Worm (Caenorhabditis elegans) whole organism, L3 larva: ENCODE results near the gene E02H1.5.

ENCODE experiments used
- ceh-82 ChIP-seq: fragments of 150-350 bp; optimal IDR thresholded peaks from 2 replicates; lab custom pipeline; 2014; ENCODE audit warnings: missing biosample characterization, missing genetic modification characterization
- fkh-2 ChIP-seq: fragments of 150-350 bp; optimal IDR thresholded peaks from 2 replicates; lab custom pipeline; 2014; ENCODE audit warnings: missing biosample characterization, missing genetic modification reagents, missing genetic modification characterization
- mdl-1 ChIP-seq: fragments of 150-350 bp; optimal IDR thresholded peaks from 2 replicates; lab custom pipeline; 2014; ENCODE audit warnings: missing biosample characterization, missing genetic modification characterization
- nfya-1 ChIP-seq: sonication (generic microtip); optimal IDR thresholded peaks from 2 replicates; lab custom pipeline; 2017; ENCODE audit warnings: missing genetic modification characterization, mild to moderate bottlenecking, missing compliant biosample characterization, antibody characterized with exemption, moderate library complexity; ENCODE audit not compliant: insufficient read depth
- nhr-237 ChIP-seq: fragments of 150-350 bp; optimal IDR thresholded peaks from 2 replicates; lab custom pipeline; 2014; ENCODE audit warnings: missing biosample characterization, missing genetic modification characterization
- nhr-28 ChIP-seq: fragments of 150-350 bp; optimal IDR thresholded peaks from 2 replicates; lab custom pipeline; 2014; ENCODE audit warnings: missing biosample characterization, missing genetic modification characterization

E02H1.5 gene

DNA sequence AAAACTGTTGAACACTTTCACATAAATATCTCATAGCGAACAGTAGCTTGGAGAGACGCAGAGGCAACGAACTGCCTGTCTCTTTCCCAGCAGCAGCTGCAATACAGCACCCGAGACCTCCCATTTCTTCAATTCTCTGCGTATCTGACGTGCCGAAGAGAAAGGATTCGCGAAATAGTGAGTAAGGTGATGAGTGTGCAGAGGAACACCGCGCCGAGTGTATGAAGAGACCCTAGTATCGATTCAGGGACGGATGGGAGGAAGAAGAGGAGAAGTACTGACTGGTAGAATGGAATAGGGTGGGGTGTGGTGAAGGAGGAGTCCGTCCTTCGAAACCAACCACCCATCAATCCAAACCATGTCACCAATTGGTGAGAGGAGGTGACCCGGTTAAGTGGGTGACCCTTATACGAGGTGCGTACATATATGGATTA lies 51.1 kb downstream of the E02H1.5 start (continued):
- peak; percentile 88 for TF ChIP-seq nfya-1 (tag; lab: Kevin White, UChicago)
- no peak for TF ChIP-seq nhr-237
- TF ChIP-seq ceh-82 (tag; lab: Kevin White, UChicago), result no peak
- peak; percentile 66 for TF ChIP-seq mdl-1 (tag; lab: Kevin White, UChicago)
- no peak for TF ChIP-seq nhr-28 (tag; lab: Kevin White, UChicago)
- TF ChIP-seq fkh-2 (tag; lab: Kevin White, UChicago), result no peak
- TF ChIP-seq, all 47 proteins: peak for 22
